Worm (Caenorhabditis elegans) whole organism, L2 larva: ENCODE results near the gene F59B2.12.
"Not testable (repeated sequence)": the region's sequence is repeated elsewhere in the genome, so short reads cannot be mapped to it uniquely, and the experiment has no call there.

ENCODE experiments used
- F13H6.1 ChIP-seq: sonication (generic microtip); optimal IDR thresholded peaks from 2 replicates; lab custom pipeline; 2016; ENCODE audit warnings: missing genetic modification characterization, missing compliant biosample characterization
- R02D3.7 ChIP-seq: fragments of 150-350 bp; optimal IDR thresholded peaks from 2 replicates; lab custom pipeline; 2014; ENCODE audit warnings: missing biosample characterization, missing genetic modification characterization
- Y55F3AM.14 ChIP-seq: fragments of 200-800 bp; sonication (Bioruptor generic); optimal IDR thresholded peaks from 2 replicates; lab custom pipeline; 2018; ENCODE audit warnings: mild to moderate bottlenecking, missing genetic modification characterization, missing compliant biosample characterization
- ZK546.5 ChIP-seq: sonication (generic microtip); optimal IDR thresholded peaks from 2 replicates; lab custom pipeline; 2017; ENCODE audit warnings: missing biosample characterization, missing genetic modification characterization
- aly-2 ChIP-seq: fragments of 150-350 bp; optimal IDR thresholded peaks from 2 replicates; lab custom pipeline; 2014; ENCODE audit warnings: missing biosample characterization, missing genetic modification characterization
- blmp-1 ChIP-seq: sonication (generic microtip); optimal IDR thresholded peaks from 2 replicates; lab custom pipeline; 2017; ENCODE audit warnings: missing genetic modification characterization, mild to moderate bottlenecking, missing compliant biosample characterization, antibody characterized with exemption, moderate library complexity; ENCODE audit not compliant: insufficient read depth
- ceh-16 ChIP-seq: fragments of 150-350 bp; optimal IDR thresholded peaks from 2 replicates; lab custom pipeline; 2014; ENCODE audit warnings: missing biosample characterization, missing genetic modification characterization
- ceh-82 ChIP-seq: fragments of 150-350 bp; optimal IDR thresholded peaks from 2 replicates; lab custom pipeline; 2014; ENCODE audit warnings: missing biosample characterization, missing genetic modification characterization
- crh-2 ChIP-seq: sonication (generic microtip); optimal IDR thresholded peaks from 2 replicates; lab custom pipeline; 2017; ENCODE audit warnings: missing biosample characterization, missing genetic modification characterization
- elt-3 ChIP-seq: sonication (generic microtip); optimal IDR thresholded peaks from 2 replicates; lab custom pipeline; 2017; ENCODE audit warnings: missing biosample characterization, missing genetic modification characterization
- fos-1 ChIP-seq: fragments of 150-350 bp; optimal IDR thresholded peaks from 2 replicates; lab custom pipeline; 2014; ENCODE audit warnings: missing biosample characterization, missing genetic modification characterization
- gmeb-1 ChIP-seq: fragments of 150-350 bp; optimal IDR thresholded peaks from 2 replicates; lab custom pipeline; 2014; ENCODE audit warnings: missing biosample characterization, missing genetic modification characterization
- lin-11 ChIP-seq: fragments of 150-350 bp; sonication (generic microtip); optimal IDR thresholded peaks from 2 replicates; lab custom pipeline; 2014; ENCODE audit warnings: missing biosample characterization, missing genetic modification characterization, inconsistent platforms, mixed read lengths
- lin-13 ChIP-seq: fragments of 150-350 bp; optimal IDR thresholded peaks from 2 replicates; lab custom pipeline; 2014; ENCODE audit warnings: missing biosample characterization, missing genetic modification reagents, missing genetic modification characterization
- lin-39 ChIP-seq: fragments of 150-350 bp; optimal IDR thresholded peaks from 2 replicates; lab custom pipeline; 2014; ENCODE audit warnings: missing biosample characterization, missing genetic modification reagents, missing genetic modification characterization
- lsy-2 ChIP-seq, 2 experiments: fragments of 150-350 bp in 1 of 2; sonication (generic microtip) in 1 of 2; optimal IDR thresholded peaks; 2 replicates each; lab custom pipeline; 2014 to 2017; ENCODE audit warnings: missing biosample characterization in 2 of 2, missing genetic modification characterization in 2 of 2
- nhr-10 ChIP-seq: sonication (generic microtip); optimal IDR thresholded peaks from 2 replicates; lab custom pipeline; 2017; ENCODE audit warnings: missing biosample characterization, missing genetic modification characterization
- nhr-11 ChIP-seq: fragments of 150-350 bp; optimal IDR thresholded peaks from 2 replicates; lab custom pipeline; 2014; ENCODE audit warnings: missing biosample characterization, missing genetic modification characterization
- nhr-12 ChIP-seq: fragments of 150-350 bp; optimal IDR thresholded peaks from 2 replicates; lab custom pipeline; 2014; ENCODE audit warnings: missing biosample characterization, missing genetic modification characterization
- nhr-23 ChIP-seq: fragments of 150-350 bp; optimal IDR thresholded peaks from 2 replicates; lab custom pipeline; 2014; ENCODE audit warnings: missing biosample characterization, missing genetic modification reagents, missing genetic modification characterization
- nhr-237 ChIP-seq: fragments of 150-350 bp; optimal IDR thresholded peaks from 2 replicates; lab custom pipeline; 2014; ENCODE audit warnings: missing biosample characterization, missing genetic modification characterization
- nhr-25 ChIP-seq: fragments of 150-350 bp; sonication (generic microtip); optimal IDR thresholded peaks from 3 replicates; lab custom pipeline; 2014; ENCODE audit warnings: missing biosample characterization, missing genetic modification characterization
- nhr-6 ChIP-seq: fragments of 150-350 bp; optimal IDR thresholded peaks from 2 replicates; lab custom pipeline; 2014; ENCODE audit warnings: missing biosample characterization, missing genetic modification characterization
- nhr-77 ChIP-seq: fragments of 150-350 bp; optimal IDR thresholded peaks from 2 replicates; lab custom pipeline; 2014; ENCODE audit warnings: missing biosample characterization, missing genetic modification characterization
- peb-1 ChIP-seq: fragments of 150-350 bp; optimal IDR thresholded peaks from 2 replicates; lab custom pipeline; 2014; ENCODE audit warnings: missing biosample characterization, missing genetic modification characterization
- sem-4 ChIP-seq: fragments of 150-350 bp; optimal IDR thresholded peaks from 2 replicates; lab custom pipeline; 2014; ENCODE audit warnings: missing biosample characterization, missing genetic modification reagents, missing genetic modification characterization
- skn-1 ChIP-seq: sonication (generic microtip); optimal IDR thresholded peaks from 2 replicates; lab custom pipeline; 2017; ENCODE audit warnings: missing biosample characterization, missing genetic modification characterization
- sma-3 ChIP-seq: sonication (generic microtip); optimal IDR thresholded peaks from 2 replicates; lab custom pipeline; 2016; ENCODE audit warnings: missing genetic modification reagents, missing genetic modification characterization, missing compliant biosample characterization
- sma-9 ChIP-seq, 2 experiments: fragments of 150-350 bp in 1 of 2; sonication (generic microtip) in 1 of 2; optimal IDR thresholded peaks; 2 replicates each; lab custom pipeline; 2014 to 2016; ENCODE audit warnings: missing genetic modification characterization in 2 of 2, mild to moderate bottlenecking in 1 of 2, missing biosample characterization in 1 of 2, missing compliant biosample characterization in 1 of 2, missing genetic modification reagents in 1 of 2, moderate library complexity in 1 of 2
- snpc-4 ChIP-seq: fragments of 150-350 bp; optimal IDR thresholded peaks from 2 replicates; lab custom pipeline; 2014; ENCODE audit warnings: missing biosample characterization, missing genetic modification characterization
- unc-39 ChIP-seq: fragments of 150-350 bp; optimal IDR thresholded peaks from 2 replicates; lab custom pipeline; 2014; ENCODE audit warnings: missing biosample characterization, missing genetic modification characterization
- unc-55 ChIP-seq: fragments of 150-350 bp; sonication (generic microtip); optimal IDR thresholded peaks from 3 replicates; lab custom pipeline; 2014; ENCODE audit warnings: missing biosample characterization, missing genetic modification reagents, missing genetic modification characterization
- unc-62 ChIP-seq: fragments of 150-350 bp; optimal IDR thresholded peaks from 2 replicates; lab custom pipeline; 2014; ENCODE audit warnings: missing biosample characterization, missing genetic modification reagents, missing genetic modification characterization
- ztf-11 ChIP-seq: sonication (generic microtip); optimal IDR thresholded peaks from 2 replicates; lab custom pipeline; 2017; ENCODE audit warnings: missing biosample characterization, missing genetic modification characterization
- ztf-4 ChIP-seq: fragments of 150-350 bp; optimal IDR thresholded peaks from 2 replicates; lab custom pipeline; 2014; ENCODE audit warnings: missing biosample characterization, missing genetic modification characterization

Gene F59B2.12

ce11 chrIII:8988061-8988460, 29.3 kb upstream of the F59B2.12 start:
- TF ChIP-seq lin-39 (tag; lab: Kevin White, UChicago) = no peak
- TF ChIP-seq unc-62 (GFP tag; lab: Kevin White, UChicago) = no peak
- no peak for TF ChIP-seq ztf-4
- TF ChIP-seq blmp-1 (tag; lab: Kevin White, UChicago) = no peak
- TF ChIP-seq nhr-11 (tag; lab: Kevin White, UChicago) = no peak
- no peak for TF ChIP-seq sma-9 (GFP tag; optimal IDR thresholded peaks at IDR 0.05; lab: Kevin White, UChicago)
- no peak for TF ChIP-seq sma-9 (tag; optimal IDR thresholded peaks at IDR 0.05; lab: Kevin White, UChicago)
- no peak for TF ChIP-seq nhr-6
- TF ChIP-seq crh-2 (tag; lab: Kevin White, UChicago) = no peak
- no peak for TF ChIP-seq ztf-11 (tag; lab: Kevin White, UChicago)
- no peak for TF ChIP-seq nhr-12 (tag; lab: Kevin White, UChicago)
- TF ChIP-seq lsy-2 (tag; optimal IDR thresholded peaks at IDR 0.05; lab: Kevin White, UChicago) = no peak
- TF ChIP-seq nhr-10 = no peak
- TF ChIP-seq sma-3 = no peak

ce11 chrIII:8988544-8988943, 28.9 kb upstream of the F59B2.12 start:
- TF ChIP-seq ceh-82 (tag; lab: Kevin White, UChicago) = no peak
- no peak for TF ChIP-seq unc-39 (tag; lab: Kevin White, UChicago)
- no peak for TF ChIP-seq elt-3 (tag; lab: Kevin White, UChicago)
- TF ChIP-seq ZK546.5 (tag; lab: Kevin White, UChicago) = no peak
- peak; percentile 40 for TF ChIP-seq unc-55 (GFP tag; lab: Kevin White, UChicago)
- TF ChIP-seq, all 48 proteins: peak for 1

ce11 chrIII:8989752-8990151, 27.6 kb upstream of the F59B2.12 start, which contains the start of gene R08D7.7:
Gene R08D7.7 (plus strand): TSS chrIII:8990052.
- TF ChIP-seq sem-4, nhr-237, ceh-16 (tag; lab: Kevin White, UChicago): not testable (repeated sequence)

- TF ChIP-seq sma-3 (no peak), R02D3.7 (no peak), ceh-82 (tag; lab: Kevin White, UChicago) (no peak), nhr-6 (no peak), lin-13 (GFP tag; lab: Kevin White, UChicago) (no peak), gmeb-1 (tag; lab: Kevin White, UChicago) (no peak), nhr-77 (tag; lab: Kevin White, UChicago) (no peak), lin-11 (tag; lab: Kevin White, UChicago) (no peak), ZK546.5 (tag; lab: Kevin White, UChicago) (no peak), nhr-25 (no peak), snpc-4 (tag; lab: Kevin White, UChicago) (no peak), nhr-23 (no peak), ztf-4 (no peak), blmp-1 (tag; lab: Kevin White, UChicago) (no peak)
These were observed 20.7 kb upstream of the F59B2.12 start, which contains the start of gene skat-1 for ce11 chrIII:8996686-8997085. Gene skat-1 (minus strand): TSS chrIII:8996786.

ce11 chrIII:8997821-8998220, 19.6 kb upstream of the F59B2.12 start:
- TF ChIP-seq F13H6.1 (tag; lab: Kevin White, UChicago) = no peak
- TF ChIP-seq ztf-11 (tag; lab: Kevin White, UChicago) = no peak
- TF ChIP-seq fos-1 (tag; lab: Kevin White, UChicago) = peak; percentile 84
- no peak for TF ChIP-seq peb-1 (tag; lab: Kevin White, UChicago)
- TF ChIP-seq nhr-77 (tag; lab: Kevin White, UChicago) = no peak
- no peak for TF ChIP-seq aly-2 (tag; lab: Kevin White, UChicago)

ce11 chrIII:8998884-8999283, 18.5 kb upstream of the F59B2.12 start:
- TF ChIP-seq nhr-77 (tag; lab: Kevin White, UChicago) (no peak), lin-39 (tag; lab: Kevin White, UChicago) (no peak), ZK546.5 (tag; lab: Kevin White, UChicago) (no peak), ceh-16 (tag; lab: Kevin White, UChicago) (no peak), unc-39 (tag; lab: Kevin White, UChicago) (no peak), Y55F3AM.14 (GFP tag; lab: Kevin White, UChicago) (no peak), nhr-25 (no peak), skn-1 (tag; lab: Kevin White, UChicago) (no peak)
